Worm (Caenorhabditis elegans) whole organism, mixed stage, embryonic: ENCODE results near the gene ZK1248.5.
"Not testable (repeated sequence)": the region's sequence is repeated elsewhere in the genome, so short reads cannot be mapped to it uniquely, and the experiment has no call there.

ENCODE experiments used
- M03D4.4 ChIP-seq: sonication (generic microtip); optimal IDR thresholded peaks from 2 replicates; lab custom pipeline; 2017; ENCODE audit warnings: mild to moderate bottlenecking, missing genetic modification characterization, missing compliant biosample characterization
- bed-3 ChIP-seq: fragments of 200-800 bp; sonication (Bioruptor generic); optimal IDR thresholded peaks from 3 replicates; lab custom pipeline; 2018; ENCODE audit warnings: mild to moderate bottlenecking, missing genetic modification characterization, moderate library complexity, missing compliant biosample characterization
- blmp-1 ChIP-seq: fragments of 150-350 bp; optimal IDR thresholded peaks from 2 replicates; lab custom pipeline; 2014; ENCODE audit warnings: missing biosample characterization, missing genetic modification characterization
- ceh-43 ChIP-seq: fragments of 200-800 bp; sonication (Bioruptor generic); optimal IDR thresholded peaks from 2 replicates; lab custom pipeline; 2018; ENCODE audit warnings: mild to moderate bottlenecking, missing genetic modification characterization, moderate library complexity, missing compliant biosample characterization
- ceh-83 ChIP-seq: fragments of 200-800 bp; sonication (Bioruptor generic); optimal IDR thresholded peaks from 2 replicates; lab custom pipeline; 2018; ENCODE audit warnings: mild to moderate bottlenecking, missing genetic modification characterization, missing compliant biosample characterization
- ces-1 ChIP-seq: fragments of 150-350 bp; optimal IDR thresholded peaks from 2 replicates; lab custom pipeline; 2014; ENCODE audit warnings: missing biosample characterization, missing genetic modification reagents, missing genetic modification characterization
- elt-3 ChIP-seq: fragments of 150-350 bp; optimal IDR thresholded peaks from 2 replicates; lab custom pipeline; 2014; ENCODE audit warnings: missing biosample characterization, missing genetic modification characterization
- flh-1 ChIP-seq: fragments of 200-800 bp; sonication (Bioruptor generic); optimal IDR thresholded peaks from 2 replicates; lab custom pipeline; 2018; ENCODE audit warnings: mild to moderate bottlenecking, missing genetic modification characterization, moderate library complexity, missing compliant biosample characterization
- ham-2 ChIP-seq: fragments of 200-800 bp; sonication (Bioruptor generic); optimal IDR thresholded peaks from 2 replicates; lab custom pipeline; 2018; ENCODE audit warnings: mild to moderate bottlenecking, missing genetic modification characterization, missing compliant biosample characterization
- hlh-1 ChIP-seq: fragments of 150-350 bp; optimal IDR thresholded peaks from 2 replicates; lab custom pipeline; 2014; ENCODE audit warnings: missing biosample characterization, missing genetic modification reagents, missing genetic modification characterization
- lin-32 ChIP-seq: fragments of 200-800 bp; sonication (Bioruptor generic); optimal IDR thresholded peaks from 2 replicates; lab custom pipeline; 2018; ENCODE audit warnings: mild to moderate bottlenecking, missing genetic modification characterization, missing compliant biosample characterization
- mep-1 ChIP-seq: fragments of 150-350 bp; optimal IDR thresholded peaks from 2 replicates; lab custom pipeline; 2017; ENCODE audit warnings: missing biosample characterization, missing genetic modification reagents, missing genetic modification characterization, inconsistent platforms
- nhr-12 ChIP-seq: fragments of 150-350 bp; optimal IDR thresholded peaks from 2 replicates; lab custom pipeline; 2014; ENCODE audit warnings: missing biosample characterization, missing genetic modification characterization
- nhr-2 ChIP-seq: fragments of 150-350 bp; optimal IDR thresholded peaks from 2 replicates; lab custom pipeline; 2014; ENCODE audit warnings: missing biosample characterization, missing genetic modification characterization
- nhr-28 ChIP-seq: fragments of 150-350 bp; optimal IDR thresholded peaks from 2 replicates; lab custom pipeline; 2014; ENCODE audit warnings: missing biosample characterization, missing genetic modification characterization
- nhr-76 ChIP-seq: sonication (generic microtip); optimal IDR thresholded peaks from 2 replicates; lab custom pipeline; 2017; ENCODE audit warnings: missing biosample characterization, missing genetic modification characterization
- pha-4 ChIP-seq: fragments of 150-350 bp; optimal IDR thresholded peaks from 2 replicates; lab custom pipeline; 2018; ENCODE audit warnings: missing biosample characterization, missing genetic modification reagents, missing genetic modification characterization
- sem-2 ChIP-seq: fragments of 200-800 bp; sonication (Bioruptor generic); optimal IDR thresholded peaks from 2 replicates; lab custom pipeline; 2018; ENCODE audit warnings: mild to moderate bottlenecking, missing genetic modification characterization, missing compliant biosample characterization
- snpc-4 ChIP-seq: fragments of 150-350 bp; optimal IDR thresholded peaks from 2 replicates; lab custom pipeline; 2014; ENCODE audit warnings: missing biosample characterization, missing genetic modification characterization
- sptf-1 ChIP-seq: sonication (generic microtip); optimal IDR thresholded peaks from 2 replicates; lab custom pipeline; 2017; ENCODE audit warnings: mild to moderate bottlenecking, missing genetic modification characterization, moderate library complexity, missing compliant biosample characterization
- tbx-8 ChIP-seq: fragments of 200-800 bp; sonication (Bioruptor generic); optimal IDR thresholded peaks from 2 replicates; lab custom pipeline; 2018; ENCODE audit warnings: mild to moderate bottlenecking, missing genetic modification characterization, moderate library complexity, missing compliant biosample characterization
- unc-39 ChIP-seq: fragments of 150-350 bp; optimal IDR thresholded peaks from 2 replicates; lab custom pipeline; 2014; ENCODE audit warnings: missing biosample characterization, missing genetic modification characterization
- unc-62 ChIP-seq: fragments of 150-350 bp; optimal IDR thresholded peaks from 2 replicates; lab custom pipeline; 2014; ENCODE audit warnings: missing biosample characterization, missing genetic modification reagents, missing genetic modification characterization
- zip-8 ChIP-seq: fragments of 150-350 bp; optimal IDR thresholded peaks from 2 replicates; lab custom pipeline; 2014; ENCODE audit warnings: missing biosample characterization, missing genetic modification characterization
- ztf-11 ChIP-seq: fragments of 150-350 bp; optimal IDR thresholded peaks from 2 replicates; lab custom pipeline; 2014; ENCODE audit warnings: missing biosample characterization, missing genetic modification characterization

Gene ZK1248.5

DNA sequence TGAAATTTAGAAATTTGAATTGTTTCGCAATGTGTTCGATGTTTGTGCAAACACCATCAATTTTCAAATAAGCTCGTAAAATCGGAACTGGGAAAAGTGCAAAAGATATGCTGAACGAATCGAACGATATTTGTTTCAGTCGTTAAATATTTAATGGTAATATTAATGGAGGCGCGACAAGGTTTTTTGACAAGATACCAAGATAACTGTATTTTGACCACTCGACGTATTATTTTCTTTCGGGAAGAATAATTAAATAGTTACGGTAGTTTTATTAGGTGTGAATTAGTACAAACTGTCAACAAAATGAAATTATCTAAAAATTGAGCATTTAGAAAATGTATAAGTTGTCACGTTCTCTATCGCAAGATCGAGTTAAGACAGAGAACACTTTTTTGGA is 6.0 kb upstream of the ZK1248.5 start:
- TF ChIP-seq zip-8 (tag; lab: Kevin White, UChicago) (peak; percentile 63), snpc-4 (tag; lab: Kevin White, UChicago) (no peak)

DNA sequence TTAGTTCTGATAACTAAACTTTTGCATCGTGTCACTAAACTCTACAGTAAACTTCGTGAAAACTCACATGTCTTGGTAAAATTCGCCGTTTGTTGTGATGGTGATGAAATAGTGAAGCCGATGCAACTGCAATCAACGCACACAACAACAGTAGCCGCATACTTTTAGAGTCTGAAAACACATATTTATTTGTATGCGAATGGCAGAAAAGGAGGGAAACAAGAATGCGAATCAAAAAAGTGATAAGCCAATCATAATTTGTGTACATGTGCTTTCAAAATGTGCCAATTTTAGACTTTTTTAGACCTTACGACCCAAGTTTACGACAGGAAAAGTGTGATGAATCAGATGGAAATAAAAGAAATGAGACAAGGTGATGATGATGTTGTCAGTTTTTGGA is 5.0 kb upstream of the ZK1248.5 start, which contains the start of gene K05F1.10:
Gene K05F1.10, minus strand, starts transcription at position 171 of the 400 bp plus-strand sequence.
- no peak for TF ChIP-seq M03D4.4
- TF ChIP-seq, all 35 proteins: peak for 0

DNA sequence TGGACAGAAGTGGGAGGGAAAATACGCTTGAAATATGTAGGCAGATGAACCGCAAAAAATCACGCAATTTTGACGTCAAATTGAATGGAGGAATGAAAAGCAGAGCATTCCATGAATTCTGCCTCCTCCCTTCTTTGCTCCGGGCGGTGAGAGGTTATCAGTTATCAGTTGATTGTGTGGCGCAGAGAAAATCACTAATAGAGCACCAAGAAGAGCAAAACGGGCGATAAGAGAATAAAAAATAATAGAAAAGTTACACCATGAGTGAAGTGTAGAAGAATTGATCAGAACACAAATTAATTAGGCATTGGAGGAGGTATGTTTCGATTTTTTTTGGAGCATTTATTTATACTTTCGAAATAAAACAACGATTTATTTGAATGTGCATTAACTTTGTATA is 3.8 kb upstream of the ZK1248.5 start:
- no peak for TF ChIP-seq blmp-1 (tag; lab: Kevin White, UChicago)
- no peak for TF ChIP-seq unc-62
- TF ChIP-seq nhr-28 (tag; lab: Kevin White, UChicago) = no peak
- no peak for TF ChIP-seq nhr-76 (tag; lab: Kevin White, UChicago)
- no peak for TF ChIP-seq tbx-8 (GFP tag; lab: Kevin White, UChicago)

DNA sequence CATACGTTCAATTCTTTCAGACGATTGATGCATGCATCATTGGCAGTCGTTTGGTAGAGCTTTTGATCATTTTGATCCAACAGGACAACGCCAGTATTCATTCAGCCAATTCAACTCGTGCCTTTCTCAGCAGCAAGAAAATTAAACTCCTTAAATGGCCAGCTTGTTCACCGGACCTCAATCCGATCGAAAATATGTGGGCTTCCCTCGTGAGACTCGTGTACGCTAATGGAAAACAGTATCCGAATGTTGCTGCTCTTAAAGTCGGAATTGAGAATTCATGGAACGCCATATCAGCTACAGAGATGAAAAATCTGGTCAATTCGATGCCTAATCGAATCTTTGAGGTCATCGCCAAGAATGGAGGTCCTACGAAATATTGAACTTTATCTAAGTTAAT is 5.1 kb downstream of the ZK1248.5 start, which contains the start of gene wago-5:
Gene wago-5, minus strand, starts transcription at position 101 of the 400 bp plus-strand sequence.
- not testable (repeated sequence) for TF ChIP-seq nhr-2 (tag; lab: Kevin White, UChicago); nhr-28 (tag; lab: Kevin White, UChicago); ces-1 (GFP tag; lab: Kevin White, UChicago)
- TF ChIP-seq, all 35 proteins: peak for 0; not testable (repeated sequence) for 35

DNA sequence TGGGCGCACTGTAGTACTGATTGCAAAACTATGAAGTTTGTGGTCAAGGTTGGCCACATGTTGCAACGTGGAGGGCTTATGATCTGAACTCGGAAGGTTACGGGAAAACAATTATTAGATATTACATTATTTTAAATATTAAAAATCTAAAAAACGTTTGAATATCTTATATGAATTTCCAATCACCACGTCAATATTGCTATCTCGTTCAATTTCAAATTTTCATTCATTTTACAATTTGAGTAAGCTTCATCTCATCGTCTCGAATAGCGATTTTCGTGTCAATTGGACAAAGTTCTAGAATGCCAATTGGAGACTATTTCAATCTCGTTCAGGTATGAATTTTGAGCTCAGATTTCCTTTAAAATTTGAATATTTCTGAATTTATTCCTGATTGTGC is 6.0 kb downstream of the ZK1248.5 start, which contains the start of gene ZK1248.20:
Gene ZK1248.20, plus strand, starts transcription at position 301 of the 400 bp plus-strand sequence.
- no peak for TF ChIP-seq lin-32 (GFP tag; lab: Kevin White, UChicago)

DNA sequence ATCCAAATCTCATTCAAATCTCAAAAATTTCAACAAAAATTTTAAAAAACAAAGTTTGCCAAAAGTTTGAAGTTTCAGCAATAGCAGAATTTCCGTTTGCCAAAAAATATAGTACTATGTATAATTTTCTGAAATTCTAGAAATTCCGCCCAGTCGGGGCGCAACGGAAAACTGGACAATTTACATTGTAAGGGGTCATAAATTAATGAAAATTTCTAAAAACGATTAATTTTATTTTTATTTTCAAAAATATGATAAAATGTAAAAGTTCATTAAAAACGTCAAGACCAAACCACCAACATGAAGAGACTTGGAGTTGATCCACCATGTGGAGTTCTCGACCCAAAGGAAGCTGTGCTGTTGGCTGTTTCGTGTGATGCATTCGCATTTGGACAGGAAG is 8.0 kb downstream of the ZK1248.5 start, which contains the start of gene ZK1248.4:
Gene ZK1248.4, plus strand, starts transcription at position 301 of the 400 bp plus-strand sequence.
- TF ChIP-seq ham-2 (GFP tag; lab: Kevin White, UChicago) = no peak
- no peak for TF ChIP-seq bed-3 (GFP tag; lab: Kevin White, UChicago)
- TF ChIP-seq nhr-2 (tag; lab: Kevin White, UChicago) = no peak
- TF ChIP-seq sptf-1 (tag; lab: Kevin White, UChicago) = no peak
- no peak for TF ChIP-seq mep-1 (tag; lab: Kevin White, UChicago)
- TF ChIP-seq unc-39 (tag; lab: Kevin White, UChicago) = no peak
- TF ChIP-seq blmp-1 (tag; lab: Kevin White, UChicago) = no peak
- no peak for TF ChIP-seq ztf-11
- TF ChIP-seq tbx-8 (GFP tag; lab: Kevin White, UChicago) = no peak
- no peak for TF ChIP-seq M03D4.4
- no peak for TF ChIP-seq nhr-28 (tag; lab: Kevin White, UChicago)
- no peak for TF ChIP-seq nhr-12 (tag; lab: Kevin White, UChicago)
- no peak for TF ChIP-seq pha-4 (tag; lab: Kevin White, UChicago)
- no peak for TF ChIP-seq hlh-1 (tag; lab: Kevin White, UChicago)
- TF ChIP-seq zip-8 (tag; lab: Kevin White, UChicago) = no peak
- TF ChIP-seq ceh-43 (GFP tag; lab: Kevin White, UChicago) = no peak
- no peak for TF ChIP-seq ceh-83 (GFP tag; lab: Kevin White, UChicago)
- no peak for TF ChIP-seq snpc-4 (tag; lab: Kevin White, UChicago)
- TF ChIP-seq sem-2 (GFP tag; lab: Kevin White, UChicago) = no peak

DNA sequence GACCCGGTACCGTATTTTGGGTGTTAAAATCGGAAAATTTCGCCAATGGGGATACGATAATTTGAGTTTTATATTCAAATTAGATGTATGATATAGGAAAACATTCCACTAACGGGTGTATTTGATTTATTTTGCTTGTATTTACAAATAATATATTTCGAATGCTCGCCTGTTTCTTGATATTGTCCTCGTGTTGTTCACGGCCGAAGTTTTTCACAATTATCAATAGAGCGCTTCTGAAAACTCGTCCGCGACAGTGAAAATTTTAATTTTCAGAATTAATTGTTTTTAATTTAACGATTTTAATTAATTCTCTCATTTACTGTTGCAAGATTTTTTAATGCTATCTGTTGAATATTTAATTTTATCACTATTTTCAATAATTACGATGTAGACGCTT is 9.3 kb downstream of the ZK1248.5 start:
- TF ChIP-seq flh-1 (GFP tag; lab: Kevin White, UChicago) = no peak
- TF ChIP-seq mep-1 (tag; lab: Kevin White, UChicago) = no peak
- TF ChIP-seq unc-39 (tag; lab: Kevin White, UChicago) = no peak
- TF ChIP-seq lin-32 (GFP tag; lab: Kevin White, UChicago) = no peak
- TF ChIP-seq, all 35 proteins: peak for 0

DNA sequence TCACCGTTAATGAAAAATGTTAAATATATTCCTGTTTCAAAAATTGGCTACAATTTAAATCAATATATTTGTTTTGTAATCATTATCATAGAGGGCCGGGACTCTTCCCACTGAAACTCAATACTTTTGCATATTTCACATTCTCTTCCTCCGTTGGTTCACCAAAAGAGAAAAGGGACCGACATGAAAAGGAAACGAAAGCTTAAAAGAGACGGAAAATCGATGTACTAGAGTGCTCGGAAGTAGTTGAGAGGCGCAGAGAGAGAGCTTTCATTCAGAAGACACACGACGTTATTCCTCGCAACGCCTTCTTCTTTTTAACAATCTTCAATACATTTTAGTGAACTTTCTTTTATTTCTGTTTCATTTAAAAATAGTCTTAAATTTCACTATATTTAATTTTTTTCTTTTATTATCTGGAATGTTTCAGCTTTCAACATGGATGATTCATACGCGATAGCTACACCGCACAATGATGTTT is 10.0 kb downstream of the ZK1248.5 start, which contains the start of gene ehs-1:
Gene ehs-1, plus strand, starts transcription at position 431 of the 481 bp plus-strand sequence.
- TF ChIP-seq nhr-12 (tag; lab: Kevin White, UChicago) (no peak), elt-3 (no peak), unc-62 (peak; percentile 5), ces-1 (GFP tag; lab: Kevin White, UChicago) (peak; percentile 8)
- TF ChIP-seq, all 35 proteins: peak for 2
